Fruit fly (Drosophila melanogaster) whole organism, embryonic: ENCODE measurements around the gene Hrs.

ENCODE experiments used
- BtbVII ChIP-seq: fragments of 200-800 bp; sonication (Bioruptor generic); optimal IDR thresholded peaks from 3 replicates; lab custom pipeline; 2017; ENCODE audit warnings: missing biosample characterization, mild to moderate bottlenecking, missing genetic modification characterization
- CG10431 ChIP-seq: fragments of 200-800 bp; sonication (Bioruptor generic); optimal IDR thresholded peaks from 3 replicates; lab custom pipeline; 2018; ENCODE audit warnings: missing biosample characterization, mild to moderate bottlenecking, missing genetic modification characterization
- CG10654 ChIP-seq: fragments of 200-800 bp; sonication (Bioruptor generic); optimal IDR thresholded peaks from 2 replicates; lab custom pipeline; 2016; ENCODE audit warnings: missing biosample characterization, missing genetic modification characterization
- CG11247 ChIP-seq: fragments of 200-800 bp; sonication (Bioruptor generic); IDR thresholded peaks from 2 replicates; pipeline ENCODE4 v1.3.6; 2022; ENCODE audit warnings: missing biosample characterization, missing genetic modification characterization
- CG11456 ChIP-seq: fragments of 200-800 bp; sonication (Bioruptor generic); IDR thresholded peaks from 3 replicates; pipeline ENCODE4 v1.3.6; 2022; ENCODE audit warnings: missing biosample characterization, missing genetic modification characterization
- CG14860 ChIP-seq: fragments of 200-800 bp; sonication (Bioruptor generic); IDR thresholded peaks from 3 replicates; pipeline ENCODE4 v1.3.6; 2022; ENCODE audit warnings: missing biosample characterization, missing genetic modification characterization; ENCODE audit not compliant: partially characterized antibody
- CG17829 ChIP-seq: fragments of 200-800 bp; optimal IDR thresholded peaks from 2 replicates; lab custom pipeline; 2019; ENCODE audit warnings: missing biosample characterization, mild to moderate bottlenecking, missing genetic modification characterization, moderate library complexity
- CG18476 ChIP-seq: fragments of 200-800 bp; sonication (Bioruptor generic); optimal IDR thresholded peaks from 2 replicates; lab custom pipeline; 2016; ENCODE audit warnings: missing biosample characterization, mild to moderate bottlenecking, missing genetic modification characterization
- CG2889 ChIP-seq: fragments of 200-800 bp; sonication (Bioruptor generic); IDR thresholded peaks from 3 replicates; pipeline ENCODE4 v1.3.6; 2022; ENCODE audit warnings: missing biosample characterization, missing genetic modification characterization
- CG3065 ChIP-seq: fragments of 200-800 bp; sonication (Bioruptor generic); optimal IDR thresholded peaks from 2 replicates; lab custom pipeline; 2016; ENCODE audit warnings: missing biosample characterization, missing genetic modification characterization
- CG31224 ChIP-seq: fragments of 200-800 bp; sonication (Bioruptor generic); IDR thresholded peaks from 2 replicates; pipeline ENCODE4 v1.3.6; 2022; ENCODE audit warnings: missing biosample characterization, missing genetic modification characterization
- CG33557 ChIP-seq: fragments of 200-800 bp; sonication (Bioruptor generic); optimal IDR thresholded peaks from 2 replicates; lab custom pipeline; 2019; ENCODE audit warnings: missing biosample characterization, mild to moderate bottlenecking, missing genetic modification characterization, moderate library complexity
- CG3407 ChIP-seq: fragments of 200-800 bp; sonication (Bioruptor generic); optimal IDR thresholded peaks from 2 replicates; lab custom pipeline; 2018; ENCODE audit warnings: missing biosample characterization, mild to moderate bottlenecking, missing genetic modification characterization
- CG7786 ChIP-seq: fragments of 200-800 bp; sonication (Bioruptor generic); optimal IDR thresholded peaks from 2 replicates; lab custom pipeline; 2016; ENCODE audit warnings: missing biosample characterization, missing genetic modification characterization
- CG8765 ChIP-seq: fragments of 200-800 bp; sonication (Bioruptor generic); IDR thresholded peaks from 2 replicates; pipeline ENCODE4 v1.3.6; 2022; ENCODE audit warnings: missing biosample characterization, missing genetic modification characterization
- CTCF ChIP-seq: fragments of 200-800 bp; sonication (Bioruptor generic); optimal IDR thresholded peaks from 2 replicates; lab custom pipeline; 2017; ENCODE audit warnings: missing biosample characterization, mild to moderate bottlenecking, missing genetic modification characterization, moderate library complexity
- D19A ChIP-seq: fragments of 200-800 bp; optimal IDR thresholded peaks from 3 replicates; lab custom pipeline; 2019; ENCODE audit warnings: missing biosample characterization, mild to moderate bottlenecking, missing genetic modification characterization, moderate library complexity
- Doc2 ChIP-seq: fragments of 200-800 bp; sonication (Bioruptor generic); IDR thresholded peaks from 2 replicates; pipeline ENCODE4 v1.3.6; 2022; ENCODE audit warnings: missing biosample characterization, missing genetic modification characterization
- Eip74EF ChIP-seq, 2 experiments: fragments of 200-800 bp in 1 of 2; fragments of >200 bp in 1 of 2; sonication (Bioruptor generic) in 1 of 2; optimal IDR thresholded peaks; 2 replicates each; lab custom pipeline; 2017 to 2019; ENCODE audit warnings: missing biosample characterization in 2 of 2, missing genetic modification characterization in 2 of 2, mild to moderate bottlenecking in 1 of 2, moderate library complexity in 1 of 2
- H15 ChIP-seq: fragments of 200-800 bp; sonication (Bioruptor generic); IDR thresholded peaks from 3 replicates; pipeline ENCODE4 v1.3.6; 2022; ENCODE audit warnings: missing biosample characterization, missing genetic modification characterization
- H2.0 ChIP-seq: fragments of 200-800 bp; sonication (Bioruptor generic); IDR thresholded peaks from 2 replicates; pipeline ENCODE4 v1.3.6; 2022; ENCODE audit warnings: missing biosample characterization, missing genetic modification characterization
- Hand ChIP-seq: fragments of 200-800 bp; sonication (Bioruptor generic); optimal IDR thresholded peaks from 2 replicates; lab custom pipeline; 2017; ENCODE audit warnings: mild to moderate bottlenecking, missing biosample characterization, missing genetic modification reagents, missing genetic modification characterization
- Jarid2 ChIP-seq: fragments of 200-800 bp; sonication (Bioruptor generic); optimal IDR thresholded peaks from 3 replicates; lab custom pipeline; 2017; ENCODE audit warnings: mild to moderate bottlenecking, missing biosample characterization, missing genetic modification reagents, missing genetic modification characterization
- Neu2 ChIP-seq: fragments of 200-800 bp; sonication (Bioruptor generic); optimal IDR thresholded peaks from 3 replicates; lab custom pipeline; 2016; ENCODE audit warnings: missing biosample characterization, missing genetic modification characterization, borderline replicate concordance
- NfI ChIP-seq: fragments of 200-800 bp; sonication (Bioruptor generic); optimal IDR thresholded peaks from 3 replicates; lab custom pipeline; 2018; ENCODE audit warnings: missing biosample characterization, mild to moderate bottlenecking, missing genetic modification characterization, moderate library complexity
- Oaz ChIP-seq: fragments of 200-800 bp; sonication (Bioruptor generic); IDR thresholded peaks from 2 replicates; pipeline ENCODE4 v1.3.6; 2022; ENCODE audit warnings: missing biosample characterization, missing genetic modification characterization
- Oli ChIP-seq: fragments of 200-800 bp; sonication (Bioruptor generic); optimal IDR thresholded peaks from 2 replicates; lab custom pipeline; 2018; ENCODE audit warnings: missing biosample characterization, mild to moderate bottlenecking, missing genetic modification characterization, moderate library complexity
- Poxn ChIP-seq: fragments of 200-800 bp; sonication (Bioruptor generic); IDR thresholded peaks from 2 replicates; pipeline ENCODE4 v1.3.6; 2022; ENCODE audit warnings: missing biosample characterization, missing genetic modification characterization
- Scr ChIP-seq: fragments of 200-800 bp; sonication (Bioruptor generic); IDR thresholded peaks from 2 replicates; pipeline ENCODE4 v1.3.6; 2022; ENCODE audit warnings: missing biosample characterization, missing genetic modification characterization; ENCODE audit not compliant: partially characterized antibody
- Six4 ChIP-seq: fragments of 200-800 bp; sonication (Bioruptor generic); optimal IDR thresholded peaks from 2 replicates; lab custom pipeline; 2016; ENCODE audit warnings: missing biosample characterization, missing genetic modification characterization
- Tbp ChIP-seq: fragments of >200 bp; optimal IDR thresholded peaks from 2 replicates; lab custom pipeline; 2018; ENCODE audit warnings: missing biosample characterization, missing genetic modification characterization
- Usf ChIP-seq: fragments of 200-800 bp; sonication (Bioruptor generic); optimal IDR thresholded peaks from 2 replicates; lab custom pipeline; 2017; ENCODE audit warnings: missing genotype, missing biosample characterization, missing genetic modification characterization
- ab ChIP-seq: fragments of 200-800 bp; sonication (Bioruptor generic); optimal IDR thresholded peaks from 2 replicates; lab custom pipeline; 2016; ENCODE audit warnings: missing biosample characterization, missing genetic modification characterization
- br ChIP-seq: fragments of >200 bp; optimal IDR thresholded peaks from 2 replicates; lab custom pipeline; 2017
- caup ChIP-seq: fragments of 200-800 bp; sonication (Bioruptor generic); optimal IDR thresholded peaks from 3 replicates; lab custom pipeline; 2017; ENCODE audit warnings: missing biosample characterization, mild to moderate bottlenecking, missing genetic modification characterization, moderate library complexity; ENCODE audit not compliant: severe bottlenecking
- cg ChIP-seq: fragments of 200-800 bp; sonication (Bioruptor generic); optimal IDR thresholded peaks from 3 replicates; lab custom pipeline; 2019; ENCODE audit warnings: missing biosample characterization, mild to moderate bottlenecking, missing genetic modification characterization, moderate library complexity
- chif ChIP-seq, 2 experiments: fragments of 200-800 bp; sonication (Bioruptor generic); optimal IDR thresholded peaks; 3 replicates each; lab custom pipeline; 2016; ENCODE audit warnings: missing biosample characterization in 2 of 2, missing genetic modification characterization in 2 of 2
- chinmo ChIP-seq: fragments of 200-800 bp; sonication (Bioruptor generic); IDR thresholded peaks from 4 replicates; pipeline ENCODE4 v1.3.6; 2022; ENCODE audit warnings: missing biosample characterization, missing genetic modification characterization; ENCODE audit not compliant: partially characterized antibody
- corto ChIP-seq: fragments of 200-800 bp; sonication (Bioruptor generic); optimal IDR thresholded peaks from 2 replicates; lab custom pipeline; 2016; ENCODE audit warnings: missing biosample characterization, mild to moderate bottlenecking, missing genetic modification characterization, moderate library complexity
- dm ChIP-seq: fragments of 200-800 bp; sonication (Bioruptor generic); optimal IDR thresholded peaks from 3 replicates; lab custom pipeline; 2016; ENCODE audit warnings: missing biosample characterization, missing genetic modification characterization
- hkb ChIP-seq, 2 experiments: fragments of 200-800 bp in 1 of 2; fragments of >200 bp in 1 of 2; sonication (Bioruptor generic) in 1 of 2; IDR thresholded peaks in 1 of 2; optimal IDR thresholded peaks in 1 of 2; 2 replicates each; pipeline versions ENCODE4 v1.3.6 to Lab custom; 2017 to 2022; ENCODE audit warnings: missing biosample characterization in 1 of 2, missing genetic modification characterization in 1 of 2
- nau ChIP-seq: fragments of 200-800 bp; sonication (Bioruptor generic); optimal IDR thresholded peaks from 3 replicates; lab custom pipeline; 2017; ENCODE audit warnings: missing biosample characterization, mild to moderate bottlenecking, missing genetic modification characterization, missing genetic modification reagents
- ranshi ChIP-seq: fragments of 200-800 bp; sonication (Bioruptor generic); IDR thresholded peaks from 2 replicates; pipeline ENCODE4 v1.3.6; 2022; ENCODE audit warnings: missing biosample characterization, missing genetic modification characterization
- sc ChIP-seq, 3 experiments: fragments of >200 bp in 2 of 3; fragments of 200-800 bp in 1 of 3; sonication (Bioruptor generic) in 1 of 3; optimal IDR thresholded peaks; 2 replicates in 2 of 3; 3 replicates in 1 of 3; lab custom pipeline; 2017; ENCODE audit warnings: mild to moderate bottlenecking in 1 of 3, missing biosample characterization in 1 of 3, missing genetic modification characterization in 1 of 3, missing genetic modification reagents in 1 of 3
- ttk ChIP-seq: fragments of 200-800 bp; sonication (Bioruptor generic); IDR thresholded peaks from 2 replicates; pipeline ENCODE4 v2.1.2; 2022; ENCODE audit warnings: missing biosample characterization, missing genetic modification characterization
- tx ChIP-seq: fragments of 200-800 bp; sonication (Bioruptor generic); optimal IDR thresholded peaks from 2 replicates; lab custom pipeline; 2016; ENCODE audit warnings: missing biosample characterization, missing genetic modification characterization
- unc-4 ChIP-seq: fragments of 200-800 bp; sonication (Bioruptor generic); IDR thresholded peaks from 2 replicates; pipeline ENCODE4 v1.3.6; 2022; ENCODE audit warnings: missing biosample characterization, missing genetic modification characterization; ENCODE audit not compliant: partially characterized antibody
- vnd ChIP-seq: fragments of 200-800 bp; sonication (Bioruptor generic); IDR thresholded peaks from 3 replicates; pipeline ENCODE4 v1.3.6; 2022; ENCODE audit warnings: missing biosample characterization, missing genetic modification characterization; ENCODE audit not compliant: partially characterized antibody

The Hrs gene

DNA sequence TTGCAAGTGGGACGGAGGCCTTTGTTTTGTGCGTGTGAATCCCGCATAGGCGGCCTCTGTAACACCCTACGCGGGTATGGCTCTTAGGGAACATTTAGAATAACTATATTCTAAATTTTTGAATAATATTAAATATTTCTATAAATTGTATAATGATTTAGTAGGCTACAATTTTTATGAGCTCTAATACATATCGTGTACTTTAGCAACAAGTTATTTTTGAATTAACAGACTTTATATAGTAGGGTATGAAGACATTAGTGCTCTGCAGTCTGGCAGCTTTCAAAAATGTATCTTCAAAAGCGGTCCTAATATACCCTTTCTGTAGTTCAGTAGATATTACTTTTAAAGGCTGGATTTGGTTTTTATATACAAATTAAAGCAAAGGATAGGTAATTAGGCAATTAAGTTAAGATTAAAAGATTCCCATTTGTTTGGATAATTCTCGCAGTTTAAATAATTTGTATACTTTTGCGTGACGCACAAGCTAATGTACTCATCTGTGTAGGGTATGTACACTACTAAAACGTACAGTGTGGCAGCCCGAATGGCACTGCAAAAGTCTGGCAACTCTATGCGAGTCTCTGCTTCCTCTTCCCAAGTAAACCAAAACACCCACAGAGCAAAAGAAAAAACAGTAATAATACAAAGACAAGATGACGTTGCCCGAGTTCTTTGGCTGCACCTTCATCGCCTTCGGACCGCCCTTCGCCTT lies 26.0 kb downstream of the Hrs start, which contains the start of the genes Snx21 and aph-1 (continued):
- peak; percentile 92 for TF ChIP-seq caup
- TF ChIP-seq cg (GFP tag; lab: Kevin White, UChicago), result no peak
- peak; percentile 88 for TF ChIP-seq Hand
- peak; percentile 75 for TF ChIP-seq CG8765 (GFP tag; lab: Robert Waterston, UW)
- TF ChIP-seq Oli (tag; lab: Kevin White, UChicago), result peak; percentile 94
- no peak for TF ChIP-seq CG14860 (GFP tag; lab: Robert Waterston, UW)
- TF ChIP-seq CG31224 (GFP tag; lab: Robert Waterston, UW), result peak; percentile 80
- peak; percentile 89 for TF ChIP-seq ranshi (GFP tag; lab: Robert Waterston, UW)
- no peak for TF ChIP-seq sc (optimal IDR thresholded peaks at IDR 0.05; lab: Kevin White, UChicago)
- TF ChIP-seq sc (GFP tag; optimal IDR thresholded peaks at IDR 0.05; lab: Kevin White, UChicago), result peak; percentile 87
- TF ChIP-seq CTCF (GFP tag; lab: Kevin White, UChicago), result peak; percentile 49
- TF ChIP-seq CG3407 (GFP tag; lab: Kevin White, UChicago), result peak; percentile 83
- TF ChIP-seq unc-4 (GFP tag; lab: Robert Waterston, UW), result no peak
- peak; percentile 86 for TF ChIP-seq CG18476 (GFP tag; lab: Kevin White, UChicago)
- 0 out of 2 replicates have a peak, but pooled peaks have one; percentile 47 for TF ChIP-seq Doc2 (GFP tag; lab: Robert Waterston, UW)
- TF ChIP-seq ab (GFP tag; lab: Kevin White, UChicago), result peak; percentile 75
- TF ChIP-seq H2.0 (GFP tag; lab: Robert Waterston, UW), result peak; percentile 79
- peak; percentile 90 for TF ChIP-seq CG7786 (GFP tag; lab: Kevin White, UChicago)
- peak; percentile 76 for TF ChIP-seq CG2889 (GFP tag; lab: Robert Waterston, UW)
- TF ChIP-seq BtbVII (GFP tag; lab: Kevin White, UChicago), result peak; percentile 91
- TF ChIP-seq CG17829 (tag; lab: Kevin White, UChicago), result peak; percentile 93
- peak; percentile 57 for TF ChIP-seq H15 (GFP tag; lab: Robert Waterston, UW)
- peak; percentile 100 for TF ChIP-seq D19A (tag; lab: Kevin White, UChicago)
- TF ChIP-seq NfI, result peak; percentile 91
- TF ChIP-seq Usf (GFP tag; lab: Kevin White, UChicago), result peak; percentile 83
- peak; percentile 88 for TF ChIP-seq CG10654 (GFP tag; lab: Kevin White, UChicago)
- TF ChIP-seq corto (GFP tag; lab: Kevin White, UChicago), result peak; percentile 90
- TF ChIP-seq CG11456 (GFP tag; lab: Robert Waterston, UW), result peak; percentile 88
- TF ChIP-seq ttk (GFP tag; lab: Robert Waterston, UW), result peak; percentile 74
- peak; percentile 77 for TF ChIP-seq CG10431 (GFP tag; lab: Kevin White, UChicago)
- peak; percentile 88 for TF ChIP-seq CG33557 (GFP tag; lab: Kevin White, UChicago)
- peak; percentile 82 for TF ChIP-seq nau (GFP tag; lab: Kevin White, UChicago)
- no peak for TF ChIP-seq vnd (GFP tag; lab: Robert Waterston, UW)
- peak; percentile 40 for TF ChIP-seq hkb (optimal IDR thresholded peaks at IDR 0.05; lab: Kevin White, UChicago)
- TF ChIP-seq hkb (GFP tag; IDR thresholded peaks at IDR 0.05; lab: Robert Waterston, UW), result peak; percentile 91
- TF ChIP-seq Six4 (GFP tag; lab: Kevin White, UChicago), result peak; percentile 85
- no peak for TF ChIP-seq br (lab: Kevin White, UChicago)
- peak; percentile 63 for TF ChIP-seq Jarid2 (GFP tag; lab: Kevin White, UChicago)
- TF ChIP-seq CG11247 (GFP tag; lab: Robert Waterston, UW), result peak; percentile 77
- peak in 1 of 2 experiments; percentile 90 for TF ChIP-seq Eip74EF (GFP tag; optimal IDR thresholded peaks at IDR 0.05; lab: Kevin White, UChicago)
- TF ChIP-seq Scr (GFP tag; lab: Robert Waterston, UW), result peak; percentile 33; the same call in 1 of the 2 replicates
- peak; percentile 76 to 91 for TF ChIP-seq chif (GFP tag; optimal IDR thresholded peaks at IDR 0.05; lab: Kevin White, UChicago)
- peak; percentile 51 for TF ChIP-seq CG3065 (GFP tag; lab: Kevin White, UChicago)
- TF ChIP-seq Neu2 (GFP tag; lab: Kevin White, UChicago), result peak; percentile 71
- TF ChIP-seq tx (GFP tag; lab: Kevin White, UChicago), result peak; percentile 86
- no peak for TF ChIP-seq Tbp (GFP tag; lab: Kevin White, UChicago)
- TF ChIP-seq chinmo (GFP tag; lab: Robert Waterston, UW), result no peak
- TF ChIP-seq dm, result peak; percentile 76
- TF ChIP-seq Oaz (GFP tag; lab: Robert Waterston, UW), result peak; percentile 80
- TF ChIP-seq Poxn (GFP tag; lab: Robert Waterston, UW), result peak; percentile 54
